Fruit fly (Drosophila melanogaster) whole organism, embryonic: Measurements from ENCODE around the gene CG14015.
A peak's percentile ranks its signal among the peaks of the same experiment; 100 is the strongest.

ENCODE experiments used
- Antp ChIP-seq: fragments of 200-800 bp; sonication (Bioruptor generic); optimal IDR thresholded peaks from 3 replicates; lab custom pipeline; 2016; ENCODE audit warnings: missing biosample characterization, missing genetic modification characterization
- Atf-2 ChIP-seq: fragments of 200-800 bp; sonication (Bioruptor generic); optimal IDR thresholded peaks from 2 replicates; lab custom pipeline; 2016; ENCODE audit warnings: missing biosample characterization, missing genetic modification characterization
- Bgb ChIP-seq: fragments of 200-800 bp; sonication (Bioruptor generic); IDR thresholded peaks from 2 replicates; pipeline ENCODE4 v1.3.6; 2022; ENCODE audit warnings: missing biosample characterization, missing genetic modification characterization; ENCODE audit not compliant: partially characterized antibody
- C15 ChIP-seq: fragments of 200-800 bp; sonication (Bioruptor generic); IDR thresholded peaks from 3 replicates; pipeline ENCODE4 v1.3.6; 2022; ENCODE audit warnings: missing biosample characterization, missing genetic modification characterization
- CG12744 ChIP-seq: fragments of 200-800 bp; sonication (Bioruptor generic); optimal IDR thresholded peaks from 2 replicates; lab custom pipeline; 2016; ENCODE audit warnings: missing biosample characterization, missing genetic modification characterization
- CG13123 ChIP-seq: fragments of 200-800 bp; sonication (Bioruptor generic); optimal IDR thresholded peaks from 2 replicates; lab custom pipeline; 2016; ENCODE audit warnings: missing biosample characterization, missing genetic modification characterization
- CG14710 ChIP-seq: fragments of 200-800 bp; sonication (Bioruptor generic); optimal IDR thresholded peaks from 3 replicates; lab custom pipeline; 2019; ENCODE audit warnings: missing biosample characterization, mild to moderate bottlenecking, missing genetic modification characterization, moderate library complexity
- CG17328 ChIP-seq: fragments of 200-800 bp; sonication (Bioruptor generic); IDR thresholded peaks from 2 replicates; pipeline ENCODE4 v1.3.6; 2022; ENCODE audit warnings: missing biosample characterization, missing genetic modification characterization
- CG17359 ChIP-seq: fragments of 200-800 bp; sonication (Bioruptor generic); optimal IDR thresholded peaks from 3 replicates; lab custom pipeline; 2018; ENCODE audit warnings: missing biosample characterization, mild to moderate bottlenecking, missing genetic modification characterization, moderate library complexity
- CG17568 ChIP-seq: fragments of 200-800 bp; sonication (Bioruptor generic); optimal IDR thresholded peaks from 2 replicates; lab custom pipeline; 2018; ENCODE audit warnings: missing biosample characterization, mild to moderate bottlenecking, missing genetic modification characterization, moderate library complexity
- CG17912 ChIP-seq: fragments of 200-800 bp; sonication (Bioruptor generic); optimal IDR thresholded peaks from 2 replicates; lab custom pipeline; 2018; ENCODE audit warnings: missing biosample characterization, mild to moderate bottlenecking, missing genetic modification characterization
- CG2129 ChIP-seq: fragments of 200-800 bp; sonication (Bioruptor generic); IDR thresholded peaks from 2 replicates; pipeline ENCODE4 v1.3.6; 2022; ENCODE audit warnings: missing biosample characterization, missing genetic modification characterization; ENCODE audit not compliant: partially characterized antibody
- CG2199 ChIP-seq: fragments of 200-800 bp; sonication (Bioruptor generic); IDR thresholded peaks from 3 replicates; pipeline ENCODE4 v1.3.6; 2022; ENCODE audit warnings: missing biosample characterization, missing genetic modification characterization
- CG34224 ChIP-seq: fragments of 200-800 bp; sonication (Bioruptor generic); IDR thresholded peaks from 3 replicates; pipeline ENCODE4 v1.3.6; 2022; ENCODE audit warnings: missing biosample characterization, missing genetic modification characterization; ENCODE audit not compliant: partially characterized antibody
- CG42726 ChIP-seq: fragments of 200-800 bp; sonication (Bioruptor generic); IDR thresholded peaks from 2 replicates; pipeline ENCODE4 v1.3.6; 2022; ENCODE audit warnings: missing biosample characterization, missing genetic modification characterization; ENCODE audit not compliant: partially characterized antibody
- CG4328 ChIP-seq: fragments of 200-800 bp; sonication (Bioruptor generic); optimal IDR thresholded peaks from 3 replicates; lab custom pipeline; 2017; ENCODE audit warnings: missing biosample characterization, missing genetic modification reagents, missing genetic modification characterization
- CG4360 ChIP-seq: fragments of 200-800 bp; sonication (Bioruptor generic); IDR thresholded peaks from 2 replicates; pipeline ENCODE4 v1.3.6; 2022; ENCODE audit warnings: missing biosample characterization, missing genetic modification characterization
- CG6689 ChIP-seq: fragments of 200-800 bp; sonication (Bioruptor generic); IDR thresholded peaks from 2 replicates; pipeline ENCODE4 v1.3.6; 2022; ENCODE audit warnings: missing biosample characterization, missing genetic modification characterization
- HLH3B ChIP-seq: fragments of 200-800 bp; sonication (Bioruptor generic); IDR thresholded peaks from 2 replicates; pipeline ENCODE4 v1.3.6; 2022; ENCODE audit warnings: missing biosample characterization, missing genetic modification characterization
- Hr78 ChIP-seq, 2 experiments: fragments of 200-800 bp in 1 of 2; fragments of >200 bp in 1 of 2; sonication (Bioruptor generic) in 1 of 2; optimal IDR thresholded peaks; 2 replicates each; lab custom pipeline; 2017 to 2019; ENCODE audit warnings: missing biosample characterization in 2 of 2, missing genetic modification characterization in 2 of 2, mild to moderate bottlenecking in 1 of 2, moderate library complexity in 1 of 2
- MTF-1 ChIP-seq: fragments of 200-800 bp; sonication (Bioruptor generic); optimal IDR thresholded peaks from 2 replicates; lab custom pipeline; 2018; ENCODE audit warnings: missing biosample characterization, mild to moderate bottlenecking, missing genetic modification characterization, borderline replicate concordance
- Mad ChIP-seq: fragments of 200-800 bp; sonication (Bioruptor generic); optimal IDR thresholded peaks from 2 replicates; lab custom pipeline; 2016; ENCODE audit warnings: missing biosample characterization, missing genetic modification characterization
- Myb ChIP-seq: fragments of 200-800 bp; sonication (Bioruptor generic); optimal IDR thresholded peaks from 2 replicates; lab custom pipeline; 2016; ENCODE audit warnings: missing biosample characterization, missing genetic modification characterization
- Ravus ChIP-seq: fragments of 200-800 bp; sonication (Bioruptor generic); IDR thresholded peaks from 2 replicates; pipeline ENCODE4 v1.3.6; 2022; ENCODE audit warnings: missing biosample characterization, missing genetic modification characterization
- Sry-δ ChIP-seq: fragments of 200-800 bp; sonication (Bioruptor generic); optimal IDR thresholded peaks from 2 replicates; lab custom pipeline; 2016; ENCODE audit warnings: missing biosample characterization, missing genetic modification characterization
- ase ChIP-seq: fragments of 200-800 bp; sonication (Bioruptor generic); IDR thresholded peaks from 3 replicates; pipeline ENCODE4 v1.3.6; 2022; ENCODE audit warnings: missing biosample characterization, missing genetic modification characterization
- bowl ChIP-seq: fragments of 200-800 bp; sonication (Bioruptor generic); IDR thresholded peaks from 2 replicates; pipeline ENCODE4 v1.3.6; 2022; ENCODE audit warnings: missing biosample characterization, missing genetic modification characterization
- bsh ChIP-seq, 2 experiments: fragments of 200-800 bp; sonication (Bioruptor generic); optimal IDR thresholded peaks; 2 replicates each; lab custom pipeline; 2017 to 2018; ENCODE audit warnings: mild to moderate bottlenecking in 2 of 2, missing biosample characterization in 2 of 2, missing genetic modification characterization in 2 of 2, moderate library complexity in 1 of 2
- cg ChIP-seq: fragments of 200-800 bp; sonication (Bioruptor generic); optimal IDR thresholded peaks from 3 replicates; lab custom pipeline; 2019; ENCODE audit warnings: missing biosample characterization, mild to moderate bottlenecking, missing genetic modification characterization, moderate library complexity
- chif ChIP-seq, 2 experiments: fragments of 200-800 bp; sonication (Bioruptor generic); optimal IDR thresholded peaks; 3 replicates each; lab custom pipeline; 2016; ENCODE audit warnings: missing biosample characterization in 2 of 2, missing genetic modification characterization in 2 of 2
- dati ChIP-seq: fragments of 200-800 bp; sonication (Bioruptor generic); IDR thresholded peaks from 2 replicates; pipeline ENCODE4 v1.3.6; 2022; ENCODE audit warnings: missing biosample characterization, missing genetic modification characterization
- disco-r ChIP-seq: fragments of 200-800 bp; sonication (Bioruptor generic); optimal IDR thresholded peaks from 2 replicates; lab custom pipeline; 2016; ENCODE audit warnings: missing biosample characterization, missing genetic modification characterization
- exex ChIP-seq: fragments of 200-800 bp; sonication (Bioruptor generic); optimal IDR thresholded peaks from 4 replicates; lab custom pipeline; 2018; ENCODE audit warnings: missing biosample characterization, mild to moderate bottlenecking, missing genetic modification characterization, moderate library complexity
- fd3F ChIP-seq: fragments of 200-800 bp; sonication (Bioruptor generic); optimal IDR thresholded peaks from 2 replicates; lab custom pipeline; 2018; ENCODE audit warnings: missing biosample characterization, mild to moderate bottlenecking, missing genetic modification characterization, moderate library complexity
- gce ChIP-seq: fragments of 200-800 bp; sonication (Bioruptor generic); IDR thresholded peaks from 3 replicates; pipeline ENCODE4 v1.3.6; 2022; ENCODE audit warnings: missing biosample characterization, missing genetic modification characterization
- jing ChIP-seq: fragments of 200-800 bp; sonication (Bioruptor generic); optimal IDR thresholded peaks from 2 replicates; lab custom pipeline; 2018; ENCODE audit warnings: missing biosample characterization, mild to moderate bottlenecking, missing genetic modification characterization
- kah ChIP-seq: fragments of 200-800 bp; sonication (Bioruptor generic); optimal IDR thresholded peaks from 2 replicates; lab custom pipeline; 2018; ENCODE audit warnings: missing biosample characterization, mild to moderate bottlenecking, missing genetic modification characterization
- kay ChIP-seq: fragments of 200-800 bp; sonication (Bioruptor generic); optimal IDR thresholded peaks from 2 replicates; lab custom pipeline; 2016; ENCODE audit warnings: missing biosample characterization, missing genetic modification characterization
- oc ChIP-seq: fragments of 200-800 bp; sonication (Bioruptor generic); optimal IDR thresholded peaks from 2 replicates; lab custom pipeline; 2018; ENCODE audit warnings: missing biosample characterization, mild to moderate bottlenecking, missing genetic modification characterization, moderate library complexity
- otp ChIP-seq: fragments of 200-800 bp; sonication (Bioruptor generic); IDR thresholded peaks from 3 replicates; pipeline ENCODE4, ENCODE4 v1.3.6; 2022; ENCODE audit warnings: missing biosample characterization, missing genetic modification characterization
- pan ChIP-seq, 4 experiments: fragments of >200 bp in 3 of 4; fragments of 200-800 bp in 1 of 4; sonication (Bioruptor generic) in 1 of 4; optimal IDR thresholded peaks in 3 of 4; IDR thresholded peaks in 1 of 4; 2 replicates each; pipeline versions ENCODE4 v1.3.6 to Lab custom; 2017 to 2022; ENCODE audit warnings: missing biosample characterization in 2 of 4, missing genetic modification characterization in 2 of 4, mixed read lengths in 1 of 4
- pb ChIP-seq: fragments of 200-800 bp; sonication (Bioruptor generic); optimal IDR thresholded peaks from 3 replicates; lab custom pipeline; 2016; ENCODE audit warnings: missing biosample characterization, missing genetic modification characterization
- pum ChIP-seq: fragments of 200-800 bp; sonication (Bioruptor generic); optimal IDR thresholded peaks from 2 replicates; lab custom pipeline; 2016; ENCODE audit warnings: missing biosample characterization, missing genetic modification characterization
- pzg ChIP-seq: fragments of 200-800 bp; sonication (Bioruptor generic); optimal IDR thresholded peaks from 3 replicates; lab custom pipeline; 2018; ENCODE audit warnings: missing biosample characterization, mild to moderate bottlenecking, missing genetic modification characterization, moderate library complexity
- salm ChIP-seq: fragments of 200-800 bp; sonication (Bioruptor generic); optimal IDR thresholded peaks from 2 replicates; lab custom pipeline; 2018; ENCODE audit warnings: missing biosample characterization, mild to moderate bottlenecking, missing genetic modification characterization
- seq ChIP-seq: fragments of 200-800 bp; sonication (Bioruptor generic); IDR thresholded peaks from 2 replicates; pipeline ENCODE4 v1.3.6; 2022; ENCODE audit warnings: missing biosample characterization, missing genetic modification characterization
- sisA ChIP-seq: fragments of 200-800 bp; sonication (Bioruptor generic); IDR thresholded peaks from 2 replicates; pipeline ENCODE4 v1.3.6; 2022; ENCODE audit warnings: missing biosample characterization, missing genetic modification characterization
- stwl ChIP-seq: fragments of 200-800 bp; sonication (Bioruptor generic); optimal IDR thresholded peaks from 3 replicates; lab custom pipeline; 2018; ENCODE audit warnings: missing biosample characterization, mild to moderate bottlenecking, missing genetic modification characterization, moderate library complexity
- trh ChIP-seq: fragments of 200-800 bp; sonication (Bioruptor generic); optimal IDR thresholded peaks from 2 replicates; lab custom pipeline; 2016; ENCODE audit warnings: missing biosample characterization, missing genetic modification characterization

The CG14015 gene

dm6 chr2L:5542944-5543515, 4.0 kb upstream of the CG14015 start (continued):
- TF ChIP-seq Bgb (GFP tag; lab: Robert Waterston, UW) (peak; percentile 24), CG17328 (GFP tag; lab: Robert Waterston, UW) (peak; percentile 52), CG2129 (GFP tag; lab: Robert Waterston, UW) (no peak), CG42726 (peak; percentile 54; the same call in 1 of the 2 replicates), HLH3B (GFP tag; lab: Robert Waterston, UW) (0 out of 2 replicates have a peak, but pooled peaks have one; percentile 42), trh (GFP tag; lab: Kevin White, UChicago) (no peak), CG4360 (GFP tag; lab: Robert Waterston, UW) (no peak), pb (no peak), MTF-1 (no peak), ase (peak; percentile 42; the same call in 1 of the 3 replicates), exex (peak; percentile 21), CG6689 (GFP tag; lab: Robert Waterston, UW) (peak; percentile 46), bsh (GFP tag; optimal IDR thresholded peaks at IDR 0.05; lab: Kevin White, UChicago) (peak in 1 of 2 experiments; percentile 55), gce (GFP tag; lab: Robert Waterston, UW) (peak; percentile 36; the same call in 1 of the 3 replicates), otp (0 out of 3 replicates have a peak, but pooled peaks have one; percentile 18), Sry-δ (GFP tag; lab: Kevin White, UChicago) (no peak), Mad (no peak), sisA (peak; percentile 54; the same call in 1 of the 2 replicates), seq (GFP tag; lab: Robert Waterston, UW) (0 out of 2 replicates have a peak, but pooled peaks have one; percentile 46), pzg (GFP tag; lab: Kevin White, UChicago) (no peak), CG14710 (peak; percentile 4), kah (GFP tag; lab: Kevin White, UChicago) (no peak), Antp (GFP tag; lab: Kevin White, UChicago) (peak; percentile 49), bowl (GFP tag; lab: Robert Waterston, UW) (no peak), disco-r (GFP tag; lab: Kevin White, UChicago) (no peak), CG2199 (GFP tag; lab: Robert Waterston, UW) (no peak), C15 (GFP tag; lab: Robert Waterston, UW) (no peak), kay (GFP tag; lab: Kevin White, UChicago) (peak; percentile 11), jing (GFP tag; lab: Kevin White, UChicago) (no peak), CG12744 (GFP tag; lab: Kevin White, UChicago) (no peak), Myb (no peak), CG17912 (no peak), CG17359 (peak; percentile 44), CG4328 (GFP tag; lab: Kevin White, UChicago) (no peak), pum (GFP tag; lab: Kevin White, UChicago) (peak; percentile 34), salm (no peak), CG17568 (no peak), Hr78 (GFP tag; optimal IDR thresholded peaks at IDR 0.05; lab: Kevin White, UChicago) (peak in 1 of 2 experiments; percentile 34), dati (GFP tag; lab: Robert Waterston, UW) (no peak; the same call in 1 of the 2 replicates), pan (optimal IDR thresholded peaks at IDR 0.05; lab: Kevin White, UChicago) (no peak), pan (GFP tag; optimal IDR thresholded peaks at IDR 0.05 in 1 of 2, IDR thresholded peaks at IDR 0.05 in 1 of 2) (peak in 1 of 2 experiments; percentile 44), fd3F (GFP tag; lab: Kevin White, UChicago) (peak; percentile 1), Atf-2 (no peak), CG34224 (GFP tag; lab: Robert Waterston, UW) (no peak), CG13123 (GFP tag; lab: Kevin White, UChicago) (no peak), chif (GFP tag; optimal IDR thresholded peaks at IDR 0.05; lab: Kevin White, UChicago) (peak in 1 of 2 experiments; percentile 11), oc (no peak), Ravus (no peak), cg (GFP tag; lab: Kevin White, UChicago) (peak; percentile 88), stwl (tag; lab: Kevin White, UChicago) (no peak)
